Fruit fly (Drosophila melanogaster): ENCODE measurements around the gene Exo84.

Gene Exo84

dm6 chr3R:26011542-26011941 lies 40.5 kb downstream of the Exo84 start (continued):
- TF ChIP-seq CG17359 (tag; optimal IDR thresholded peaks at IDR 0.05) (peak; percentile 43), h (optimal IDR thresholded peaks at IDR 0.05) (no peak), Kr (GFP tag; optimal IDR thresholded peaks at IDR 0.05) (peak; percentile 80), fd96Cb (tag; optimal IDR thresholded peaks at IDR 0.05) (no peak), caup (GFP tag; optimal IDR thresholded peaks at IDR 0.05; ENCODE audit: severe bottlenecking) (peak; percentile 39), lab (GFP tag; optimal IDR thresholded peaks at IDR 0.05) (peak; percentile 30), Med (GFP tag) (peak; percentile 61), pfk (GFP tag; optimal IDR thresholded peaks at IDR 0.05) (peak; percentile 54), slbo (GFP tag; IDR thresholded peaks at IDR 0.05) (no peak), sug (tag; optimal IDR thresholded peaks at IDR 0.05) (peak; percentile 9), ara (GFP tag; IDR thresholded peaks at IDR 0.05) (no peak), Spps (tag; optimal IDR thresholded peaks at IDR 0.05) (peak; percentile 42), PHDP (tag; optimal IDR thresholded peaks at IDR 0.05) (peak; percentile 40), GATAe (GFP tag; conservative IDR thresholded peaks at IDR 0.05) (no peak), Deaf1 (tag; optimal IDR thresholded peaks at IDR 0.05) (peak; percentile 3), luna (GFP tag; optimal IDR thresholded peaks at IDR 0.05) (no peak), CG12769 (tag; optimal IDR thresholded peaks at IDR 0.05) (peak; percentile 11), CG1602 (GFP tag; optimal IDR thresholded peaks at IDR 0.05) (no peak), CG2678 (tag; optimal IDR thresholded peaks at IDR 0.05) (peak; percentile 53), row (GFP tag; IDR thresholded peaks at IDR 0.05) (no peak), E2f1 (GFP tag; IDR thresholded peaks at IDR 0.05) (no peak), CG33213 (GFP tag; optimal IDR thresholded peaks at IDR 0.05) (peak; percentile 32), crol (GFP tag; IDR thresholded peaks at IDR 0.05) (no peak), fd64A (GFP tag; optimal IDR thresholded peaks at IDR 0.05) (peak; percentile 64), sd (tag; optimal IDR thresholded peaks at IDR 0.05) (peak; percentile 63), CG7745 (tag; optimal IDR thresholded peaks at IDR 0.05) (peak; percentile 73), z (GFP tag; IDR thresholded peaks at IDR 0.05) (peak; percentile 73), CG3407 (GFP tag; optimal IDR thresholded peaks at IDR 0.05) (peak; percentile 47), CG12391 (tag; optimal IDR thresholded peaks at IDR 0.05) (peak; percentile 19), mld (GFP tag; IDR thresholded peaks at IDR 0.05; ENCODE audit: partially characterized antibody) (no peak), chn (GFP tag; optimal IDR thresholded peaks at IDR 0.05) (no peak), zfh2 (GFP tag; optimal IDR thresholded peaks at IDR 0.05) (no peak), CG11695 (GFP tag; IDR thresholded peaks at IDR 0.05) (0 out of 3 replicates have a peak, but pooled peaks have one; percentile 17), CG12236 (GFP tag; optimal IDR thresholded peaks at IDR 0.05) (peak; percentile 44), salm (tag; optimal IDR thresholded peaks at IDR 0.05) (peak; percentile 30), CG6813 (GFP tag; optimal IDR thresholded peaks at IDR 0.05) (peak; percentile 66), B-H1 (GFP tag; IDR thresholded peaks at IDR 0.05) (no peak), CG15514 (GFP tag; optimal IDR thresholded peaks at IDR 0.05) (peak; percentile 1), unpg (GFP tag; optimal IDR thresholded peaks at IDR 0.05) (peak; percentile 36), pzg (GFP tag; optimal IDR thresholded peaks at IDR 0.05) (no peak), dmrt11E (tag; optimal IDR thresholded peaks at IDR 0.05) (peak; percentile 66), CG2116 (GFP tag; optimal IDR thresholded peaks at IDR 0.05) (peak; percentile 1), Hr3 (GFP tag; optimal IDR thresholded peaks at IDR 0.05) (no peak), CG12744 (GFP tag; optimal IDR thresholded peaks at IDR 0.05) (no peak), so (GFP tag; IDR thresholded peaks at IDR 0.05) (0 out of 3 replicates have a peak, but pooled peaks have one; percentile 30), CG10543 (GFP tag; optimal IDR thresholded peaks at IDR 0.05) (peak; percentile 43), schlank (tag; optimal IDR thresholded peaks at IDR 0.05) (no peak), CG31441 (GFP tag; IDR thresholded peaks at IDR 0.05) (no peak), bsh (GFP tag; optimal IDR thresholded peaks at IDR 0.05) (peak in 1 of 2 experiments; percentile 48), CG12219 (GFP tag; optimal IDR thresholded peaks at IDR 0.05) (peak; percentile 37), grn (GFP tag; optimal IDR thresholded peaks at IDR 0.05) (peak; percentile 57)

Data from whole organism, embryonic.